In the genomic region with DNA sequence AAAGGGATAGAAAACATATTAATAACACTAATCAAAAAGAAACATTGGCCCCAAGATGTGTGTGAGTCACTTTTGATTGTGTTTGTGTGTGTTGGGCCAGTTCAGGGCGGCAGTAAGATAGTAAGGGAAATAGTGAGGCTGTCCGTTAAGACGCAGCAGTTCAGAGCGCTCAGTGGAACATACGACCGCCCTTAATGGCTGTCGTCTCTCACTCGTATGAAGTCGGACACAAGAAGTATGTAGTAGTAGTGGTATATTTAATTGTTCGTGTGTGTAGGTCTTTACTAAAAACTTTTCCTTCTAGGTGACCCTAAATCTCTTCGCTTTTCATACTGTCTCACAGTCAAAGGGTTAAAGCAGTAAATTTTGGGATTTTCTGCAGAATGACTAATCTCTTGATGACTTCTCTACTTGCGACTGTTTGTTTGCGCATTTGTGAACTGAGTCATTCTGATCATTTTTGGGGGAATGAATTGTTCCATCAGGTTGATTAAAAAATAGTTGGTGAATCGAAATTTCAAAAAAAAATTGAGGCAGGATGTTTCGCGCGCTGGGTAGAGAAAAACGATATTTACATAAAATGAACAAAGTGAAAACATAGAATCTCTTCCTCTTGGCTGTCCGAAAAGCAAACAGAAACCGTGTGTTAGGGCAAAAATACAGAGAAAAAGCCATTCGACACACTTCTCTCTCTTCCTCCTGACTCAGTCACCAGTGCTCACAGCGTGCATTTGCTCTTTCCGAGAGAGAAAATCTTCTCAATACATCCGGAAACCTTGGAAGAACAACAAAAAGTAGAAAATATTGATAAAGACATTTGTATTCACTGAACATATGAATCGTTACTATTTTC, we compare ENCODE assay signal across 2 worm cellular contexts.
A peak's percentile ranks its signal among the peaks of the same experiment; 100 is the strongest.
TF ChIP-seq lines count a peak whose summit lies in the region.

No protein-coding gene starts in this region.

TF ChIP-seq in whole organism, L4 larva, 104 proteins besides CTCF, POLR2A, EP300 and RAD21 (continued from another document):
- TF ChIP-seq lsy-2 (tag; optimal IDR thresholded peaks at IDR 0.05; lab: Kevin White, UChicago) (peak in 1 of 2 experiments; percentile 38), zip-2 (tag; optimal IDR thresholded peaks at IDR 0.05; lab: Kevin White, UChicago) (no peak), dmd-8 (GFP tag; IDR thresholded peaks at IDR 0.05; lab: Robert Waterston, UW) (no peak), lim-7 (GFP tag; IDR thresholded peaks at IDR 0.05; lab: Robert Waterston, UW) (no peak), F37D6.2 (tag; optimal IDR thresholded peaks at IDR 0.05; lab: Kevin White, UChicago) (no peak), unc-39 (tag; optimal IDR thresholded peaks at IDR 0.05; lab: Kevin White, UChicago) (no peak), dve-1 (tag; optimal IDR thresholded peaks at IDR 0.05; lab: Kevin White, UChicago; ENCODE audit: insufficient read depth) (peak; percentile 54), nhr-6 (tag; optimal IDR thresholded peaks at IDR 0.05; lab: Kevin White, UChicago) (no peak), F10B5.3 (tag; optimal IDR thresholded peaks at IDR 0.05; lab: Kevin White, UChicago) (peak; percentile 8), Y48G9A.11 (GFP tag; IDR thresholded peaks at IDR 0.05; lab: Robert Waterston, UW) (no peak), nhr-237 (tag; optimal IDR thresholded peaks at IDR 0.05; lab: Kevin White, UChicago) (no peak), R02D3.7 (tag; optimal IDR thresholded peaks at IDR 0.05; lab: Kevin White, UChicago) (no peak), pqm-1 (tag; optimal IDR thresholded peaks at IDR 0.05; lab: Kevin White, UChicago) (peak; percentile 63), nhr-76 (tag; optimal IDR thresholded peaks at IDR 0.05; lab: Kevin White, UChicago) (no peak), mdt-29 (GFP tag; IDR thresholded peaks at IDR 0.05; lab: Robert Waterston, UW) (0 out of 2 replicates have a peak, but pooled peaks have one; percentile 36), aha-1 (tag; lab: Kevin White, UChicago) (peak; percentile 98), spr-1 (tag; optimal IDR thresholded peaks at IDR 0.05; lab: Kevin White, UChicago) (no peak), lir-3 (tag; optimal IDR thresholded peaks at IDR 0.05; lab: Kevin White, UChicago) (no peak), vab-7 (GFP tag; IDR thresholded peaks at IDR 0.05; lab: Robert Waterston, UW) (no peak), hlh-30 (tag; optimal IDR thresholded peaks at IDR 0.05; lab: Kevin White, UChicago; ENCODE audit: insufficient read depth) (peak; percentile 42), zip-11 (GFP tag; IDR thresholded peaks at IDR 0.05; lab: Robert Waterston, UW) (no peak), pha-4 (GFP tag; IDR thresholded peaks at IDR 0.05; lab: Robert Waterston, UW) (no peak), pha-4 (tag; optimal IDR thresholded peaks at IDR 0.05; lab: Kevin White, UChicago) (no peak), ZK337.2 (GFP tag; IDR thresholded peaks at IDR 0.05; lab: Robert Waterston, UW) (no peak), arid-1 (GFP tag; conservative IDR thresholded peaks at IDR 0.05; lab: Robert Waterston, UW) (peak; percentile 35; the same call in 1 of the 2 replicates), rbr-2 (tag; optimal IDR thresholded peaks at IDR 0.05; lab: Kevin White, UChicago) (no peak), unc-130 (GFP tag; optimal IDR thresholded peaks at IDR 0.05; lab: Kevin White, UChicago) (no peak), set-16 (GFP tag; IDR thresholded peaks at IDR 0.05; lab: Robert Waterston, UW) (no peak), jun-1 (tag; optimal IDR thresholded peaks at IDR 0.05; lab: Kevin White, UChicago) (no peak), fkh-10 (GFP tag; optimal IDR thresholded peaks at IDR 0.05; lab: Kevin White, UChicago) (no peak), sdz-12 (GFP tag; optimal IDR thresholded peaks at IDR 0.05; lab: Kevin White, UChicago) (no peak), spr-3 (GFP tag; optimal IDR thresholded peaks at IDR 0.05; lab: Kevin White, UChicago) (no peak), daf-12 (tag; optimal IDR thresholded peaks at IDR 0.05; lab: Kevin White, UChicago) (no peak), unc-62 (GFP tag; optimal IDR thresholded peaks at IDR 0.05 in 1 of 2; lab: Kevin White, UChicago) (peak in 1 of 2 experiments; percentile 96), unc-62 (tag; optimal IDR thresholded peaks at IDR 0.05; lab: Kevin White, UChicago) (no peak), daf-19 (GFP tag; conservative IDR thresholded peaks at IDR 0.05; lab: Robert Waterston, UW) (no peak), mes-2 (tag; optimal IDR thresholded peaks at IDR 0.05; lab: Kevin White, UChicago; ENCODE audit: poor library complexity, severe bottlenecking) (peak; percentile 63), nhr-28 (tag; optimal IDR thresholded peaks at IDR 0.05; lab: Kevin White, UChicago) (peak; percentile 96), nhr-10 (tag; optimal IDR thresholded peaks at IDR 0.05; lab: Kevin White, UChicago) (peak; percentile 59), mxl-3 (GFP tag; optimal IDR thresholded peaks at IDR 0.05; lab: Kevin White, UChicago) (peak; percentile 45), php-3 (GFP tag; IDR thresholded peaks at IDR 0.05; lab: Robert Waterston, UW) (no peak), D1046.2 (GFP tag; IDR thresholded peaks at IDR 0.05; lab: Robert Waterston, UW) (no peak), mxl-2 (GFP tag; conservative IDR thresholded peaks at IDR 0.05; lab: Robert Waterston, UW) (no peak)

TF ChIP-seq in whole organism, young adult, 124 proteins besides CTCF, POLR2A, EP300 and RAD21 (continued from another document):
- TF ChIP-seq madf-6 (GFP tag; IDR thresholded peaks at IDR 0.05; lab: Robert Waterston, UW) = peak; percentile 10; the same call in 1 of the 2 replicates
- peak; percentile 73; the same call in 1 of the 2 replicates for TF ChIP-seq madf-3 (GFP tag; IDR thresholded peaks at IDR 0.05; lab: Robert Waterston, UW)
- peak; percentile 23 for TF ChIP-seq efl-1 (GFP tag; optimal IDR thresholded peaks at IDR 0.05; lab: Kevin White, UChicago)
- TF ChIP-seq madf-10 (tag; optimal IDR thresholded peaks at IDR 0.05; lab: Kevin White, UChicago) = no peak
- TF ChIP-seq ztf-25 (GFP tag; IDR thresholded peaks at IDR 0.05; lab: Robert Waterston, UW) = no peak
- TF ChIP-seq fkh-3 (tag; optimal IDR thresholded peaks at IDR 0.05; lab: Kevin White, UChicago) = no peak
- TF ChIP-seq unc-62 (GFP tag; optimal IDR thresholded peaks at IDR 0.05; lab: Kevin White, UChicago) = no peak
- no peak for TF ChIP-seq cebp-1 (GFP tag; IDR thresholded peaks at IDR 0.05; lab: Robert Waterston, UW)
- peak; percentile 44 for TF ChIP-seq cebp-1 (tag; optimal IDR thresholded peaks at IDR 0.05; lab: Kevin White, UChicago)
- TF ChIP-seq F10E7.11 (tag; optimal IDR thresholded peaks at IDR 0.05; lab: Kevin White, UChicago) = no peak
- no peak for TF ChIP-seq F22D6.2 (tag; optimal IDR thresholded peaks at IDR 0.05; lab: Kevin White, UChicago)
- peak; percentile 33 for TF ChIP-seq B0035.1 (tag; optimal IDR thresholded peaks at IDR 0.05; lab: Kevin White, UChicago)
- TF ChIP-seq xnd-1 (tag; optimal IDR thresholded peaks at IDR 0.05; lab: Kevin White, UChicago) = no peak
- TF ChIP-seq attf-3 (GFP tag; conservative IDR thresholded peaks at IDR 0.05; lab: Robert Waterston, UW) = no peak
- TF ChIP-seq ceh-40 (GFP tag; IDR thresholded peaks at IDR 0.05; lab: Robert Waterston, UW) = no peak
- peak; percentile 49 for TF ChIP-seq nhr-80 (tag; optimal IDR thresholded peaks at IDR 0.05; lab: Kevin White, UChicago)
- TF ChIP-seq lin-35 (GFP tag; optimal IDR thresholded peaks at IDR 0.05; lab: Kevin White, UChicago) = peak in 1 of 3 experiments; percentile 15
- TF ChIP-seq tlf-1 (GFP tag; optimal IDR thresholded peaks at IDR 0.05; lab: Kevin White, UChicago) = peak; percentile 5
- TF ChIP-seq F57C9.4 (tag; optimal IDR thresholded peaks at IDR 0.05; lab: Kevin White, UChicago) = no peak
- peak; percentile 23 for TF ChIP-seq K12H6.12 (tag; optimal IDR thresholded peaks at IDR 0.05; lab: Kevin White, UChicago)
- peak; percentile 16 for TF ChIP-seq tbp1 (GFP tag; optimal IDR thresholded peaks at IDR 0.05; lab: Kevin White, UChicago)
- no peak for TF ChIP-seq hrde-1 (tag; optimal IDR thresholded peaks at IDR 0.05; lab: Kevin White, UChicago; ENCODE audit: borderline replicate concordance)
- no peak for TF ChIP-seq rpc-1 (optimal IDR thresholded peaks at IDR 0.05; lab: Kevin White, UChicago)
- TF ChIP-seq rpc-1 (tag; optimal IDR thresholded peaks at IDR 0.05; lab: Kevin White, UChicago) = no peak
- TF ChIP-seq Y53G8AR.9 (GFP tag; conservative IDR thresholded peaks at IDR 0.05; lab: Robert Waterston, UW) = no peak; the same call in 1 of the 2 replicates
- no peak for TF ChIP-seq lsl-1 (GFP tag; optimal IDR thresholded peaks at IDR 0.05; lab: Kevin White, UChicago)
- no peak for TF ChIP-seq B0261.1 (tag; optimal IDR thresholded peaks at IDR 0.05; lab: Kevin White, UChicago)
- TF ChIP-seq mel-28 (tag; optimal IDR thresholded peaks at IDR 0.05; lab: Kevin White, UChicago; ENCODE audit: borderline replicate concordance) = no peak
- no peak for TF ChIP-seq ztf-18 (tag; optimal IDR thresholded peaks at IDR 0.05; lab: Kevin White, UChicago)
- TF ChIP-seq ccch-3 (GFP tag; optimal IDR thresholded peaks at IDR 0.05; lab: Kevin White, UChicago) = no peak
- TF ChIP-seq rcor-1 (GFP tag; IDR thresholded peaks at IDR 0.05; lab: Robert Waterston, UW) = no peak
- peak; percentile 54 for TF ChIP-seq pbrm-1 (GFP tag; IDR thresholded peaks at IDR 0.05; lab: Robert Waterston, UW)
- TF ChIP-seq mxl-1 (tag; optimal IDR thresholded peaks at IDR 0.05; lab: Kevin White, UChicago) = no peak
- TF ChIP-seq die-1 (tag; optimal IDR thresholded peaks at IDR 0.05; lab: Kevin White, UChicago) = no peak
- no peak for TF ChIP-seq Y79H2A.3 (GFP tag; conservative IDR thresholded peaks at IDR 0.05; lab: Robert Waterston, UW)
- peak; percentile 30; the same call in 1 of the 2 replicates for TF ChIP-seq D2030.7 (GFP tag; IDR thresholded peaks at IDR 0.05; lab: Robert Waterston, UW)
- no peak for TF ChIP-seq ztf-28 (GFP tag; IDR thresholded peaks at IDR 0.05; lab: Robert Waterston, UW)
- no peak for TF ChIP-seq bed-1 (GFP tag; IDR thresholded peaks at IDR 0.05; lab: Robert Waterston, UW)
- TF ChIP-seq ekl-4 (GFP tag; IDR thresholded peaks at IDR 0.05; lab: Robert Waterston, UW) = no peak; the same call in 1 of the 2 replicates
- TF ChIP-seq nfya-1 (tag; optimal IDR thresholded peaks at IDR 0.05; lab: Kevin White, UChicago; ENCODE audit: borderline replicate concordance, insufficient read depth) = no peak
- TF ChIP-seq sdz-38 (tag; optimal IDR thresholded peaks at IDR 0.05; lab: Kevin White, UChicago) = no peak
- TF ChIP-seq athp-1 (tag; optimal IDR thresholded peaks at IDR 0.05; lab: Kevin White, UChicago) = peak; percentile 45
- no peak for TF ChIP-seq cebp-2 (GFP tag; IDR thresholded peaks at IDR 0.05; lab: Robert Waterston, UW)
- no peak for TF ChIP-seq him-1 (tag; optimal IDR thresholded peaks at IDR 0.05; lab: Kevin White, UChicago)
- peak; percentile 40 for TF ChIP-seq ZK185.1 (tag; optimal IDR thresholded peaks at IDR 0.05; lab: Kevin White, UChicago; ENCODE audit: poor library complexity, severe bottlenecking)
- TF ChIP-seq sea-2 (GFP tag; IDR thresholded peaks at IDR 0.05; lab: Robert Waterston, UW) = no peak
- TF ChIP-seq tbx-9 (tag; optimal IDR thresholded peaks at IDR 0.05; lab: Kevin White, UChicago; ENCODE audit: borderline replicate concordance) = no peak
- TF ChIP-seq lin-40 (tag; optimal IDR thresholded peaks at IDR 0.05; lab: Kevin White, UChicago) = peak; percentile 23
- TF ChIP-seq lir-1 (GFP tag; conservative IDR thresholded peaks at IDR 0.05; lab: Robert Waterston, UW) = no peak
- TF ChIP-seq nhr-179 (tag; optimal IDR thresholded peaks at IDR 0.05; lab: Kevin White, UChicago) = no peak
- no peak for TF ChIP-seq mes-4 (tag; optimal IDR thresholded peaks at IDR 0.05; lab: Kevin White, UChicago)
- TF ChIP-seq ceh-79 (tag; optimal IDR thresholded peaks at IDR 0.05; lab: Kevin White, UChicago) = no peak
- no peak for TF ChIP-seq rec-8 (tag; optimal IDR thresholded peaks at IDR 0.05; lab: Kevin White, UChicago)
- TF ChIP-seq lin-54 (GFP tag; optimal IDR thresholded peaks at IDR 0.05; lab: Kevin White, UChicago) = no peak
- no peak for TF ChIP-seq snpc-1.1 (tag; optimal IDR thresholded peaks at IDR 0.05; lab: Kevin White, UChicago; ENCODE audit: insufficient read depth)
- TF ChIP-seq F37B4.10 (GFP tag; IDR thresholded peaks at IDR 0.05; lab: Robert Waterston, UW) = no peak
- TF ChIP-seq hlh-26 (GFP tag; conservative IDR thresholded peaks at IDR 0.05; lab: Robert Waterston, UW) = no peak
- peak; percentile 24; the same call in 1 of the 2 replicates for TF ChIP-seq nfyb-1 (GFP tag; IDR thresholded peaks at IDR 0.05; lab: Robert Waterston, UW)
- peak; percentile 36; the same call in 1 of the 2 replicates for TF ChIP-seq hmg-1.2 (GFP tag; IDR thresholded peaks at IDR 0.05; lab: Robert Waterston, UW)
- no peak for TF ChIP-seq chd-7 (tag; optimal IDR thresholded peaks at IDR 0.05; lab: Kevin White, UChicago)
